Fruit fly (Drosophila melanogaster): ENCODE data around the gene alpha-Man-IIa.

alpha-Man-IIa gene

DNA sequence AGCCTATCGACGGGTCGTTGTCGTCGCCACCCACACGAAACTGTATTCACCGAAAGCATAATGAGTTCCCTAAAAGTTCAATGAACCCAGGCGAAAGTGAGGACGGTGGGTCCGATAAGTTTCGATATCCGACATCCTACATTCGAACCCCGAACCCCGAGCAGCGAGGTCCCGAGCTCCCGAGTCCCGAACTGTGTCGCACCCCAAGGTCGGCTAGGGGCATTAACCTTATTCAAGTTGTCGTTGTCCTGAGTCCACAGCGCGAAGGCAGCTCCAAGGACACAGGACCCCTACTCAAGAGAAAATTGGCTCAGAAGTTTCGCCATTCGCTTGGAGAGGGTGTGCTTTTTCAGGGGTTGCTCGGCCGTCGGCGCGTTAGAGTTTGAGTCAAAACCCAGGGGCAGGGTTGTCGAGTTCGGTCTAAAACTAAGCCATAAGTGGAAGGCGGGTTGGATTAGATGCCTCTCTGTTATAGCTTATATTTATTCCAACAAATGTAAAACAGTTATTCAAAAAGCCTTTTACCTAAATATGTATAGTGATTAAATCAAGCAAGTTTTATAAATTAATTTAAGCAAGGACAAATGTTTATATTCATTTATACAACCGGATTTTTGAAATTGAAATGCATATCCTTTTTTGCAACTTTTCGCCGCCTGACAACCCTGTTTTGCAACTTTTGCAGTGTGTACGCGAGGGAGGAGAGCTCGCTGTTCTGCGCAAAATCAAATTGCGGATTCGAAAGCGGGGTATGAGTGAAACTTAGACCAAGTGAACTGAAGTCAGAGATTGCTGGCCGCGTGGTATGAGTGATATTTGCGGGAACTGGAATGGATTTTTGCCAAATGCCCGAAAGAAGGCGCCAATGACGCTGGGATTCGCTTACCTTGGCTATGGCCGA is 47.3 kb downstream of the alpha-Man-IIa start (continued):
- TF ChIP-seq hkb (optimal IDR thresholded peaks at IDR 0.05) (no peak), hkb (GFP tag; IDR thresholded peaks at IDR 0.05) (peak; percentile 77), CG17612 (GFP tag; IDR thresholded peaks at IDR 0.05) (0 out of 2 replicates have a peak, but pooled peaks have one; percentile 24), sc (optimal IDR thresholded peaks at IDR 0.05) (no peak), sc (GFP tag; optimal IDR thresholded peaks at IDR 0.05) (peak; percentile 4), CG12744 (GFP tag; optimal IDR thresholded peaks at IDR 0.05) (peak; percentile 35), Meics (GFP tag; optimal IDR thresholded peaks at IDR 0.05) (peak; percentile 82), CG3163 (GFP tag; optimal IDR thresholded peaks at IDR 0.05) (no peak), YL-1 (GFP tag; optimal IDR thresholded peaks at IDR 0.05) (no peak), cato (GFP tag; optimal IDR thresholded peaks at IDR 0.05; ENCODE audit: borderline replicate concordance) (no peak), CG15269 (tag; optimal IDR thresholded peaks at IDR 0.05) (peak; percentile 79), crp (GFP tag; optimal IDR thresholded peaks at IDR 0.05) (no peak), Dp (GFP tag; optimal IDR thresholded peaks at IDR 0.05) (no peak), CG17802 (tag; optimal IDR thresholded peaks at IDR 0.05) (no peak), CG11696 (GFP tag; IDR thresholded peaks at IDR 0.05) (no peak), HLHmδ (GFP tag; optimal IDR thresholded peaks at IDR 0.05) (no peak), Hr39 (optimal IDR thresholded peaks at IDR 0.05) (no peak), Fer1 (GFP tag; optimal IDR thresholded peaks at IDR 0.05) (peak; percentile 91), lov (optimal IDR thresholded peaks at IDR 0.05) (no peak), lov (GFP tag; IDR thresholded peaks at IDR 0.05) (no peak), CG4707 (GFP tag; optimal IDR thresholded peaks at IDR 0.05) (no peak), mld (GFP tag; IDR thresholded peaks at IDR 0.05; ENCODE audit: partially characterized antibody) (no peak), bowl (GFP tag; IDR thresholded peaks at IDR 0.05) (no peak), CG8944 (GFP tag; optimal IDR thresholded peaks at IDR 0.05) (no peak), CG17186 (GFP tag; optimal IDR thresholded peaks at IDR 0.05) (no peak), crol (GFP tag; IDR thresholded peaks at IDR 0.05) (no peak), CG1647 (GFP tag; optimal IDR thresholded peaks at IDR 0.05) (no peak), phol (tag; optimal IDR thresholded peaks at IDR 0.05) (peak; percentile 56), Neu2 (GFP tag; optimal IDR thresholded peaks at IDR 0.05; ENCODE audit: borderline replicate concordance) (no peak), Med (GFP tag) (peak; percentile 88), CG31365 (tag; optimal IDR thresholded peaks at IDR 0.05) (no peak), Dek (tag; optimal IDR thresholded peaks at IDR 0.05) (peak; percentile 68), Pdp1 (GFP tag; optimal IDR thresholded peaks at IDR 0.05) (peak in 1 of 2 experiments; percentile 40), ato (GFP tag; IDR thresholded peaks at IDR 0.05; ENCODE audit: partially characterized antibody) (no peak), dan (GFP tag; IDR thresholded peaks at IDR 0.05) (no peak), sr (GFP tag; IDR thresholded peaks at IDR 0.05) (no peak), CG7271 (tag; optimal IDR thresholded peaks at IDR 0.05) (no peak), Ada2b (GFP tag; IDR thresholded peaks at IDR 0.05) (peak; percentile 57), CG12104 (GFP tag; optimal IDR thresholded peaks at IDR 0.05) (peak; percentile 23), gcm2 (GFP tag; optimal IDR thresholded peaks at IDR 0.05) (no peak), vfl (GFP tag; optimal IDR thresholded peaks at IDR 0.05) (peak; percentile 27), Hmr (GFP tag; optimal IDR thresholded peaks at IDR 0.05) (peak; percentile 90), Lpt (GFP tag; optimal IDR thresholded peaks at IDR 0.05) (no peak), CG9727 (GFP tag; optimal IDR thresholded peaks at IDR 0.05) (peak; percentile 73), CG17328 (GFP tag; IDR thresholded peaks at IDR 0.05) (no peak), kay (GFP tag; optimal IDR thresholded peaks at IDR 0.05) (no peak), CG34422 (GFP tag; IDR thresholded peaks at IDR 0.05) (peak; percentile 49; the same call in 1 of the 3 replicates), CG10543 (GFP tag; optimal IDR thresholded peaks at IDR 0.05) (peak; percentile 92), CG2120 (GFP tag; optimal IDR thresholded peaks at IDR 0.05) (peak; percentile 86), tio (GFP tag; optimal IDR thresholded peaks at IDR 0.05) (peak; percentile 33)
